Worm (Caenorhabditis elegans): Measurements from ENCODE around the gene srw-137.

ce11 chrV:2971307-2971999 lies 27.7 kb upstream of the srw-137 start, which contains the start of gene srw-129:
- TF ChIP-seq unc-62 (GFP tag; optimal IDR thresholded peaks at IDR 0.05), result no peak
- TF ChIP-seq lsy-2 (tag; optimal IDR thresholded peaks at IDR 0.05), result no peak
- no peak for TF ChIP-seq nhr-12 (tag; optimal IDR thresholded peaks at IDR 0.05)
- TF ChIP-seq snpc-4 (tag; optimal IDR thresholded peaks at IDR 0.05), result no peak
- TF ChIP-seq blmp-1 (tag; optimal IDR thresholded peaks at IDR 0.05), result no peak
- TF ChIP-seq nhr-2 (tag; optimal IDR thresholded peaks at IDR 0.05), result no peak
- TF ChIP-seq sem-2 (GFP tag; optimal IDR thresholded peaks at IDR 0.05), result no peak
